Fruit fly (Drosophila melanogaster) whole organism, embryonic: ENCODE measurements around the gene CG14082.

Experiments used
- Atf6 ChIP-seq: fragments of 200-800 bp; sonication (Bioruptor generic); IDR thresholded peaks from 2 replicates; pipeline ENCODE4 v1.3.6; 2022; ENCODE audit warnings: missing biosample characterization, missing genetic modification characterization
- CG10147 ChIP-seq: fragments of 200-800 bp; sonication (Bioruptor generic); optimal IDR thresholded peaks from 2 replicates; lab custom pipeline; 2019; ENCODE audit warnings: missing biosample characterization, mild to moderate bottlenecking, missing genetic modification characterization, moderate library complexity
- CG10565 ChIP-seq: fragments of 200-800 bp; sonication (Bioruptor generic); optimal IDR thresholded peaks from 3 replicates; lab custom pipeline; 2016; ENCODE audit warnings: missing biosample characterization, mild to moderate bottlenecking, missing genetic modification characterization
- CG11085 ChIP-seq: fragments of 200-800 bp; sonication (Bioruptor generic); IDR thresholded peaks from 2 replicates; pipeline ENCODE4 v1.3.6; 2022; ENCODE audit warnings: missing biosample characterization, missing genetic modification characterization
- CG12104 ChIP-seq: fragments of 200-800 bp; sonication (Bioruptor generic); optimal IDR thresholded peaks from 3 replicates; lab custom pipeline; 2016; ENCODE audit warnings: missing biosample characterization, missing genetic modification characterization
- CG12219 ChIP-seq: fragments of 200-800 bp; sonication (Bioruptor generic); optimal IDR thresholded peaks from 3 replicates; lab custom pipeline; 2018; ENCODE audit warnings: missing biosample characterization, mild to moderate bottlenecking, missing genetic modification characterization
- CG13775 ChIP-seq: fragments of 200-800 bp; sonication (Bioruptor generic); optimal IDR thresholded peaks from 3 replicates; lab custom pipeline; 2017; ENCODE audit warnings: missing biosample characterization, mild to moderate bottlenecking, missing genetic modification characterization
- CG15073 ChIP-seq: fragments of 200-800 bp; sonication (Bioruptor generic); optimal IDR thresholded peaks from 2 replicates; lab custom pipeline; 2016; ENCODE audit warnings: missing biosample characterization, missing genetic modification characterization
- CG1602 ChIP-seq: fragments of 200-800 bp; sonication (Bioruptor generic); optimal IDR thresholded peaks from 3 replicates; lab custom pipeline; 2016; ENCODE audit warnings: missing biosample characterization, missing genetic modification characterization
- CG16815 ChIP-seq: fragments of 200-800 bp; sonication (Bioruptor generic); optimal IDR thresholded peaks from 3 replicates; lab custom pipeline; 2017; ENCODE audit warnings: missing biosample characterization, mild to moderate bottlenecking, missing genetic modification characterization
- CG2678 ChIP-seq: fragments of 200-800 bp; sonication (Bioruptor generic); optimal IDR thresholded peaks from 3 replicates; lab custom pipeline; 2019; ENCODE audit warnings: missing biosample characterization, mild to moderate bottlenecking, missing genetic modification characterization, moderate library complexity
- CG3995 ChIP-seq: fragments of 200-800 bp; sonication (Bioruptor generic); optimal IDR thresholded peaks from 3 replicates; lab custom pipeline; 2016; ENCODE audit warnings: missing biosample characterization, missing genetic modification characterization
- CG4282 ChIP-seq: fragments of 200-800 bp; sonication (Bioruptor generic); optimal IDR thresholded peaks from 2 replicates; lab custom pipeline; 2016; ENCODE audit warnings: missing biosample characterization, missing genetic modification characterization
- CG6272 ChIP-seq: fragments of 200-800 bp; sonication (Bioruptor generic); IDR thresholded peaks from 2 replicates; pipeline ENCODE4 v1.3.6; 2022; ENCODE audit warnings: missing biosample characterization, missing genetic modification characterization
- CG6654 ChIP-seq: fragments of 200-800 bp; sonication (Bioruptor generic); optimal IDR thresholded peaks from 2 replicates; lab custom pipeline; 2017; ENCODE audit warnings: missing biosample characterization, mild to moderate bottlenecking, missing genetic modification characterization
- CG7357 ChIP-seq: fragments of 200-800 bp; sonication (Bioruptor generic); IDR thresholded peaks from 3 replicates; pipeline ENCODE4 v1.3.6; 2022; ENCODE audit warnings: missing biosample characterization, missing genetic modification characterization
- CG7987 ChIP-seq: fragments of 200-800 bp; sonication (Bioruptor generic); optimal IDR thresholded peaks from 2 replicates; lab custom pipeline; 2018; ENCODE audit warnings: missing biosample characterization, mild to moderate bottlenecking, missing genetic modification characterization, moderate library complexity
- CG9727 ChIP-seq: fragments of 200-800 bp; sonication (Bioruptor generic); optimal IDR thresholded peaks from 3 replicates; lab custom pipeline; 2017; ENCODE audit warnings: missing biosample characterization, mild to moderate bottlenecking, missing genetic modification characterization
- CTCF ChIP-seq: fragments of 200-800 bp; sonication (Bioruptor generic); optimal IDR thresholded peaks from 2 replicates; lab custom pipeline; 2017; ENCODE audit warnings: missing biosample characterization, mild to moderate bottlenecking, missing genetic modification characterization, moderate library complexity
- Dbx ChIP-seq: fragments of 200-800 bp; sonication (Bioruptor generic); IDR thresholded peaks from 3 replicates; pipeline ENCODE4 v1.3.6; 2022; ENCODE audit warnings: missing biosample characterization, missing genetic modification characterization
- HHEX ChIP-seq: fragments of 200-800 bp; sonication (Bioruptor generic); optimal IDR thresholded peaks from 3 replicates; lab custom pipeline; 2017; ENCODE audit warnings: missing biosample characterization, mild to moderate bottlenecking, missing genetic modification characterization, missing genetic modification reagents
- Myb ChIP-seq: fragments of 200-800 bp; sonication (Bioruptor generic); optimal IDR thresholded peaks from 2 replicates; lab custom pipeline; 2016; ENCODE audit warnings: missing biosample characterization, missing genetic modification characterization
- NC2α ChIP-seq: fragments of 200-800 bp; sonication (Bioruptor generic); optimal IDR thresholded peaks from 2 replicates; lab custom pipeline; 2016; ENCODE audit warnings: missing biosample characterization, missing genetic modification characterization
- Neu2 ChIP-seq: fragments of 200-800 bp; sonication (Bioruptor generic); optimal IDR thresholded peaks from 3 replicates; lab custom pipeline; 2016; ENCODE audit warnings: missing biosample characterization, missing genetic modification characterization, borderline replicate concordance
- Oli ChIP-seq: fragments of 200-800 bp; sonication (Bioruptor generic); optimal IDR thresholded peaks from 2 replicates; lab custom pipeline; 2018; ENCODE audit warnings: missing biosample characterization, mild to moderate bottlenecking, missing genetic modification characterization, moderate library complexity
- Sox100B ChIP-seq: fragments of 200-800 bp; sonication (Bioruptor generic); optimal IDR thresholded peaks from 3 replicates; lab custom pipeline; 2018; ENCODE audit warnings: missing biosample characterization, mild to moderate bottlenecking, missing genetic modification characterization
- Tbp ChIP-seq: fragments of >200 bp; optimal IDR thresholded peaks from 2 replicates; lab custom pipeline; 2018; ENCODE audit warnings: missing biosample characterization, missing genetic modification characterization
- bsh ChIP-seq, 2 experiments: fragments of 200-800 bp; sonication (Bioruptor generic); optimal IDR thresholded peaks; 2 replicates each; lab custom pipeline; 2017 to 2018; ENCODE audit warnings: mild to moderate bottlenecking in 2 of 2, missing biosample characterization in 2 of 2, missing genetic modification characterization in 2 of 2, moderate library complexity in 1 of 2
- chm ChIP-seq: fragments of 200-800 bp; sonication (Bioruptor generic); IDR thresholded peaks from 2 replicates; pipeline ENCODE4 v1.3.6; 2022; ENCODE audit warnings: missing biosample characterization, missing genetic modification characterization
- exex ChIP-seq: fragments of 200-800 bp; sonication (Bioruptor generic); optimal IDR thresholded peaks from 4 replicates; lab custom pipeline; 2018; ENCODE audit warnings: missing biosample characterization, mild to moderate bottlenecking, missing genetic modification characterization, moderate library complexity
- gce ChIP-seq: fragments of 200-800 bp; sonication (Bioruptor generic); IDR thresholded peaks from 3 replicates; pipeline ENCODE4 v1.3.6; 2022; ENCODE audit warnings: missing biosample characterization, missing genetic modification characterization
- gsb ChIP-seq: fragments of 200-800 bp; sonication (Bioruptor generic); IDR thresholded peaks from 2 replicates; pipeline ENCODE4 v1.3.6; 2022; ENCODE audit warnings: missing biosample characterization, missing genetic modification characterization
- hb ChIP-seq: fragments of 200-800 bp; sonication (Bioruptor generic); IDR thresholded peaks from 3 replicates; pipeline ENCODE4 v1.3.6; 2022; ENCODE audit warnings: missing biosample characterization, missing genetic modification characterization; ENCODE audit not compliant: partially characterized antibody
- klu ChIP-seq: fragments of 200-800 bp; sonication (Bioruptor generic); IDR thresholded peaks from 2 replicates; pipeline ENCODE4 v1.3.6; 2022; ENCODE audit warnings: missing biosample characterization, missing genetic modification characterization
- lab ChIP-seq: fragments of 200-800 bp; sonication (Bioruptor generic); optimal IDR thresholded peaks from 3 replicates; lab custom pipeline; 2017; ENCODE audit warnings: missing biosample characterization, missing genetic modification characterization, mild to moderate bottlenecking, moderate library complexity, missing genetic modification reagents
- lbe ChIP-seq: fragments of 200-800 bp; sonication (Bioruptor generic); optimal IDR thresholded peaks from 2 replicates; lab custom pipeline; 2016; ENCODE audit warnings: missing biosample characterization, mild to moderate bottlenecking, missing genetic modification characterization
- mam ChIP-seq: fragments of 200-800 bp; sonication (Bioruptor generic); optimal IDR thresholded peaks from 3 replicates; lab custom pipeline; 2016; ENCODE audit warnings: missing biosample characterization, missing genetic modification characterization
- phol ChIP-seq: fragments of 200-800 bp; sonication (Bioruptor generic); optimal IDR thresholded peaks from 3 replicates; lab custom pipeline; 2018; ENCODE audit warnings: missing biosample characterization, mild to moderate bottlenecking, missing genetic modification characterization, moderate library complexity
- pita ChIP-seq: fragments of 200-800 bp; sonication (Bioruptor generic); optimal IDR thresholded peaks from 2 replicates; lab custom pipeline; 2017; ENCODE audit warnings: missing biosample characterization, mild to moderate bottlenecking, missing genetic modification characterization
- prd ChIP-seq, 3 experiments: fragments of >200 bp in 2 of 3; fragments of 200-800 bp in 1 of 3; sonication (Bioruptor generic) in 1 of 3; optimal IDR thresholded peaks in 2 of 3; IDR thresholded peaks in 1 of 3; 2 replicates in 2 of 3; 3 replicates in 1 of 3; pipeline versions ENCODE4 v1.3.6 to Lab custom; 2017 to 2022; ENCODE audit warnings: missing biosample characterization in 1 of 3, missing genetic modification characterization in 1 of 3
- pzg ChIP-seq: fragments of 200-800 bp; sonication (Bioruptor generic); optimal IDR thresholded peaks from 3 replicates; lab custom pipeline; 2018; ENCODE audit warnings: missing biosample characterization, mild to moderate bottlenecking, missing genetic modification characterization, moderate library complexity
- tap ChIP-seq: fragments of 200-800 bp; optimal IDR thresholded peaks from 3 replicates; lab custom pipeline; 2019; ENCODE audit warnings: missing biosample characterization, mild to moderate bottlenecking, missing genetic modification characterization, moderate library complexity
- tna ChIP-seq: fragments of 200-800 bp; sonication (Bioruptor generic); IDR thresholded peaks from 2 replicates; pipeline ENCODE4 v1.3.6; 2022; ENCODE audit warnings: missing biosample characterization, missing genetic modification characterization; ENCODE audit not compliant: partially characterized antibody
- toy ChIP-seq: fragments of 200-800 bp; sonication (Bioruptor generic); IDR thresholded peaks from 2 replicates; pipeline ENCODE4 v1.3.6; 2022; ENCODE audit warnings: missing biosample characterization, missing genetic modification characterization
- wdn ChIP-seq: fragments of 200-800 bp; sonication (Bioruptor generic); IDR thresholded peaks from 2 replicates; pipeline ENCODE4 v1.3.6; 2022; ENCODE audit warnings: missing biosample characterization, missing genetic modification characterization
- zen2 ChIP-seq: fragments of 200-800 bp; sonication (Bioruptor generic); IDR thresholded peaks from 3 replicates; pipeline ENCODE4 v1.3.6; 2022; ENCODE audit warnings: missing biosample characterization, missing genetic modification characterization; ENCODE audit not compliant: partially characterized antibody
- zf30C ChIP-seq: fragments of 200-800 bp; sonication (Bioruptor generic); optimal IDR thresholded peaks from 3 replicates; lab custom pipeline; 2018; ENCODE audit warnings: missing biosample characterization, mild to moderate bottlenecking, missing genetic modification characterization

Gene CG14082

dm6 chr3L:19062472-19063409, 76.0 kb downstream of the CG14082 start, which contains the start of the genes Ugt316A1 and Sfxn2 (continued):
- peak; percentile 42 for TF ChIP-seq pita (GFP tag; lab: Kevin White, UChicago)
- peak; percentile 2 for TF ChIP-seq Oli (tag; lab: Kevin White, UChicago)
- peak; percentile 34; the same call in 1 of the 2 replicates for TF ChIP-seq chm (GFP tag; lab: Robert Waterston, UW)
- TF ChIP-seq Sox100B (GFP tag; lab: Kevin White, UChicago) = no peak
- peak; percentile 61; the same call in 1 of the 2 replicates for TF ChIP-seq klu (GFP tag; lab: Robert Waterston, UW)
- peak; percentile 90 for TF ChIP-seq Tbp
- peak; percentile 35 for TF ChIP-seq Myb (GFP tag; lab: Kevin White, UChicago)
- TF ChIP-seq exex (tag; lab: Kevin White, UChicago) = no peak
- TF ChIP-seq mam (GFP tag; lab: Kevin White, UChicago) = peak; percentile 49
- TF ChIP-seq CTCF (GFP tag; lab: Kevin White, UChicago) = peak; percentile 73
- TF ChIP-seq CG7987 (GFP tag; lab: Kevin White, UChicago) = no peak
- peak; percentile 84 for TF ChIP-seq phol (tag; lab: Kevin White, UChicago)
- peak; percentile 86 for TF ChIP-seq pzg (GFP tag; lab: Kevin White, UChicago)
- peak; percentile 45 for TF ChIP-seq CG6272 (GFP tag; lab: Robert Waterston, UW)
- TF ChIP-seq CG3995 (GFP tag; lab: Kevin White, UChicago) = no peak
- no peak for TF ChIP-seq CG6654
- TF ChIP-seq CG10147 (GFP tag; lab: Kevin White, UChicago) = peak; percentile 39
- peak; percentile 3 for TF ChIP-seq CG16815 (GFP tag; lab: Kevin White, UChicago)
- TF ChIP-seq CG15073 = no peak
- TF ChIP-seq zen2 (GFP tag; lab: Robert Waterston, UW) = no peak
- TF ChIP-seq CG12104 (GFP tag; lab: Kevin White, UChicago) = no peak
- no peak for TF ChIP-seq zf30C (GFP tag; lab: Kevin White, UChicago)
- TF ChIP-seq CG2678 (tag; lab: Kevin White, UChicago) = no peak
- TF ChIP-seq CG9727 = peak; percentile 29

- TF ChIP-seq CG7357 (GFP tag; lab: Robert Waterston, UW) = no peak
- TF ChIP-seq Atf6 = no peak
- 0 out of 2 replicates have a peak, but pooled peaks have one; percentile 7 for TF ChIP-seq CG11085 (GFP tag; lab: Robert Waterston, UW)
- no peak for TF ChIP-seq tap
- TF ChIP-seq toy (GFP tag; lab: Robert Waterston, UW) = no peak
- no peak for TF ChIP-seq lbe (GFP tag; lab: Kevin White, UChicago)
- no peak for TF ChIP-seq lab (GFP tag; lab: Kevin White, UChicago)
- no peak for TF ChIP-seq CG10565 (GFP tag; lab: Kevin White, UChicago)
- no peak for TF ChIP-seq NC2α (GFP tag; lab: Kevin White, UChicago)
- no peak for TF ChIP-seq Sox100B (GFP tag; lab: Kevin White, UChicago)
- no peak for TF ChIP-seq CG12219 (GFP tag; lab: Kevin White, UChicago)
- TF ChIP-seq CG1602 (GFP tag; lab: Kevin White, UChicago) = no peak
- 0 out of 3 replicates have a peak, but pooled peaks have one; percentile 36 for TF ChIP-seq Dbx
- TF ChIP-seq wdn (GFP tag; lab: Robert Waterston, UW) = no peak
- no peak for TF ChIP-seq prd (optimal IDR thresholded peaks at IDR 0.05; lab: Kevin White, UChicago)
- TF ChIP-seq prd (GFP tag; IDR thresholded peaks at IDR 0.05; lab: Robert Waterston, UW) = peak; percentile 37; the same call in 1 of the 3 replicates
- no peak for TF ChIP-seq Neu2
- no peak for TF ChIP-seq gsb
- no peak for TF ChIP-seq zf30C (GFP tag; lab: Kevin White, UChicago)
- peak in 1 of 2 experiments; percentile 22 for TF ChIP-seq bsh (GFP tag; optimal IDR thresholded peaks at IDR 0.05; lab: Kevin White, UChicago)
- no peak for TF ChIP-seq CG4282
- 0 out of 3 replicates have a peak, but pooled peaks have one; percentile 8 for TF ChIP-seq gce (GFP tag; lab: Robert Waterston, UW)
- TF ChIP-seq hb (GFP tag; lab: Robert Waterston, UW) = 0 out of 3 replicates have a peak, but pooled peaks have one; percentile 22
- TF ChIP-seq Oli (tag; lab: Kevin White, UChicago) = no peak
- TF ChIP-seq CG13775 (GFP tag; lab: Kevin White, UChicago) = peak; percentile 91
- no peak for TF ChIP-seq HHEX (GFP tag; lab: Kevin White, UChicago)
- TF ChIP-seq tna (GFP tag; lab: Robert Waterston, UW) = no peak
Measured at dm6 chr3L:19058824-19059223, 80.0 kb downstream of the CG14082 start.
